Worm (Caenorhabditis elegans): ENCODE measurements around the gene clc-3.

clc-3 gene

ce11 chrX:3393562-3393961 is 19.0 kb upstream of the clc-3 start, which contains the start of gene slcf-2:
Gene slcf-2 (plus strand): TSS chrX:3393862.
- TF ChIP-seq hmg-20 (GFP tag; IDR thresholded peaks at IDR 0.05) (no peak), attf-6 (GFP tag; IDR thresholded peaks at IDR 0.05) (no peak), rpc-1 (optimal IDR thresholded peaks at IDR 0.05) (no peak), rpc-1 (tag; optimal IDR thresholded peaks at IDR 0.05) (no peak), gei-17 (GFP tag; optimal IDR thresholded peaks at IDR 0.05) (no peak), sea-2 (GFP tag; IDR thresholded peaks at IDR 0.05) (no peak), tbx-9 (tag; optimal IDR thresholded peaks at IDR 0.05; ENCODE audit: borderline replicate concordance) (no peak), tbp1 (GFP tag; optimal IDR thresholded peaks at IDR 0.05) (no peak), aptf-3 (GFP tag; IDR thresholded peaks at IDR 0.05) (no peak), nhr-179 (tag; optimal IDR thresholded peaks at IDR 0.05) (no peak), him-1 (tag; optimal IDR thresholded peaks at IDR 0.05) (no peak), nfyb-1 (GFP tag; IDR thresholded peaks at IDR 0.05) (no peak), B0035.1 (tag; optimal IDR thresholded peaks at IDR 0.05) (no peak), sdz-38 (tag; optimal IDR thresholded peaks at IDR 0.05) (no peak), lin-26 (GFP tag; IDR thresholded peaks at IDR 0.05) (no peak), B0261.1 (tag; optimal IDR thresholded peaks at IDR 0.05) (no peak), lag-1 (GFP tag; IDR thresholded peaks at IDR 0.05) (no peak)

DNA sequence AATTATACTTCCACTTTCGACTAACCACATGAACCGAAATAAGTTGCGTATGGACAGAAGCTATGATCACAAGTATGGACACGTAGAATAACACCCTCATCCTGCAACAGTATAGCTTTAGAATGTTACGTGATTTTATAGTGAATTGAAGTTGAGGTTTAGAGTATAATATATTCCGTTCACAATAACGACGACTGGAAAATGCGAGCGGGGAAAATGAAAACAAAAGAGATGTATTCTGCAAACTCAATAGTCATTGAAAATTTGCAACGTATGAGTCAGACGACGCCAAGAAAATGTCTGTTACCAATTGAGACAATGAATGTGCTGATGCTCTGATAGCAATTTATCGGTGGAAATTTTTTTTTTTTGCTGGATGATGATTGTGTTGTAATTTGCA is 10.8 kb upstream of the clc-3 start, which contains the start of gene acp-1:
Gene acp-1, minus strand, starts transcription at position 101 of the 400 bp plus-strand sequence.
- TF ChIP-seq madf-6 (GFP tag; IDR thresholded peaks at IDR 0.05) (no peak), ets-4 (GFP tag; optimal IDR thresholded peaks at IDR 0.05) (no peak), Y67H2A.10 (GFP tag; conservative IDR thresholded peaks at IDR 0.05) (no peak), attf-6 (GFP tag; IDR thresholded peaks at IDR 0.05) (no peak), T07F8.4 (tag; optimal IDR thresholded peaks at IDR 0.05) (no peak), rec-8 (tag; optimal IDR thresholded peaks at IDR 0.05) (no peak), ztf-6 (GFP tag; IDR thresholded peaks at IDR 0.05) (no peak), F37B4.10 (GFP tag; IDR thresholded peaks at IDR 0.05) (no peak), dox-1 (GFP tag; IDR thresholded peaks at IDR 0.05) (no peak), snpc-1.1 (tag; optimal IDR thresholded peaks at IDR 0.05; ENCODE audit: insufficient read depth) (no peak), sdz-38 (tag; optimal IDR thresholded peaks at IDR 0.05) (no peak), repo-1 (tag; optimal IDR thresholded peaks at IDR 0.05) (no peak), dpff-1 (tag; optimal IDR thresholded peaks at IDR 0.05) (no peak), tbx-9 (tag; optimal IDR thresholded peaks at IDR 0.05; ENCODE audit: borderline replicate concordance) (no peak)

DNA sequence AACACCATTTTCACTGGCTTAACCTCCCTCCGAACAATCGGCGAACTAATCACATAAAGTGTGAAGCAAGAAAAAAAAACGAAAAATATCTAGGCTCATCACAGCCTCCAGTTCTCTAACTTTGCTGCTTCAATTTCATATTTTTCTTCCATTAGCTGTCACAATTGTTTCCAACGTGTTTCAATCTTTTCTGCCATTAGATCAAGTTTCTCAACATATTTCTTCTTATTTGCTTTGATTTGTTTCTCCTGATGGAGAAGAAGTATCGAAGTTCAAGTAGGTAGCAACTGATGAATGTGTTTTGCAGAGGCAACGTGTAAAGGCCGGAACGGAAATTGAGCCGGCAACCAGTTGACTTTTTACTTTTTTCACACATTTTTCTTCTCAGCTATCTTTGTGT is 5.6 kb upstream of the clc-3 start, which contains the start of gene ZK563.7:
Gene ZK563.7, plus strand, starts transcription at position 301 of the 400 bp plus-strand sequence.
- TF ChIP-seq him-1 (tag; optimal IDR thresholded peaks at IDR 0.05) (no peak), rpc-1 (optimal IDR thresholded peaks at IDR 0.05) (no peak), rpc-1 (tag; optimal IDR thresholded peaks at IDR 0.05) (no peak), mcd-1 (GFP tag; IDR thresholded peaks at IDR 0.05) (no peak), lir-1 (GFP tag; conservative IDR thresholded peaks at IDR 0.05) (no peak), sdz-38 (tag; optimal IDR thresholded peaks at IDR 0.05) (no peak), F55B11.4 (tag; optimal IDR thresholded peaks at IDR 0.05; ENCODE audit: borderline replicate concordance, insufficient read depth) (no peak), zfh-2 (GFP tag; conservative IDR thresholded peaks at IDR 0.05) (no peak), lin-35 (GFP tag; optimal IDR thresholded peaks at IDR 0.05) (no peak), snpc-4 (GFP tag; optimal IDR thresholded peaks at IDR 0.05) (no peak), snpc-4 (tag; optimal IDR thresholded peaks at IDR 0.05) (no peak), ceh-100 (GFP tag; IDR thresholded peaks at IDR 0.05) (no peak), egl-18 (GFP tag; IDR thresholded peaks at IDR 0.05) (no peak), die-1 (tag; optimal IDR thresholded peaks at IDR 0.05) (no peak), sea-2 (GFP tag; IDR thresholded peaks at IDR 0.05) (no peak), hlh-26 (GFP tag; conservative IDR thresholded peaks at IDR 0.05) (no peak), mel-28 (tag; optimal IDR thresholded peaks at IDR 0.05; ENCODE audit: borderline replicate concordance) (no peak)
